Worm (Caenorhabditis elegans) whole organism, midembryonic: ENCODE results near the gene C17F4.11.
"Not testable (repeated sequence)": the region's sequence is repeated elsewhere in the genome, so short reads cannot be mapped to it uniquely, and the experiment has no call there.

Source experiments
- cog-1 ChIP-seq: sonication (generic microtip); optimal IDR thresholded peaks from 2 replicates; lab custom pipeline; 2016; ENCODE audit warnings: missing genetic modification characterization, missing compliant biosample characterization
- klf-2 ChIP-seq: fragments of 200-800 bp; sonication (Bioruptor generic); conservative IDR thresholded peaks from 2 replicates; pipeline ENCODE4 v1.3.6; 2022; ENCODE audit warnings: missing genetic modification reagents, missing genetic modification characterization, missing compliant biosample characterization
- med-1 ChIP-seq: sonication (generic microtip); optimal IDR thresholded peaks from 2 replicates; lab custom pipeline; 2017; ENCODE audit warnings: missing genetic modification characterization, mild to moderate bottlenecking, missing compliant biosample characterization, antibody characterized with exemption, missing genetic modification reagents; ENCODE audit not compliant: insufficient read depth
- ref-1 ChIP-seq: fragments of 200-800 bp; sonication (Bioruptor generic); conservative IDR thresholded peaks from 2 replicates; pipeline ENCODE4 v1.3.6; 2022; ENCODE audit warnings: missing genetic modification reagents, missing genetic modification characterization, missing compliant biosample characterization
- ztf-29 ChIP-seq: fragments of 200-800 bp; sonication (Bioruptor generic); IDR thresholded peaks from 2 replicates; pipeline ENCODE4 v1.3.6; 2022; ENCODE audit warnings: missing genetic modification reagents, missing genetic modification characterization, missing compliant biosample characterization

DNA sequence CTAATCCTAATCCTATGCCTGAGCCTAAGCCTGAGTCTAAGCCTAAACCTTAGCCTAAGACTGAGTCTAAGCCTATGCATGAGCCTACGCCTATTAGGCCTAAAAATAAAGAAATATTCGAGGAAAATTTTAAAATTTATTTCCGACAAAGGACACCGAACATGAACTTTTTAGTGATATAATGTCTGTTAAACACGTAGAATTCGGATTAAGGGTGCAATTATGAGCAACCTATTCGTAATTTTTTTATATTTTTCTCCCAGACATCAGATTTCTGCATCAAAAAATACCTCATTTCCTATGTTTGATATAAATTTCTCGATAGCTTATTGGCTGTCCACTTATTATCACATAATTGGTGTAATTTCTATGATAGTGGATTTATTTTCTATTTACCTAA, 48.2 kb upstream of the C17F4.11 start, which contains the start of gene Y27F2A.11:
- TF ChIP-seq ref-1; cog-1 (tag; lab: Kevin White, UChicago); med-1 (GFP tag; lab: Kevin White, UChicago); ztf-29 (GFP tag; lab: Robert Waterston, UW); klf-2 (GFP tag; lab: Robert Waterston, UW): not testable (repeated sequence)
